Fruit fly (Drosophila melanogaster) whole organism, prepupa: ENCODE measurements around the gene PIG-H.

ENCODE experiments used
- CG10631 ChIP-seq: fragments of 200-800 bp; sonication (Bioruptor generic); optimal IDR thresholded peaks from 2 replicates; lab custom pipeline; 2016; ENCODE audit warnings: missing biosample characterization, missing genetic modification characterization
- CG10669 ChIP-seq: fragments of 200-800 bp; sonication (Bioruptor generic); optimal IDR thresholded peaks from 3 replicates; lab custom pipeline; 2018; ENCODE audit warnings: missing biosample characterization, mild to moderate bottlenecking, missing genetic modification characterization, moderate library complexity
- CG11294 ChIP-seq: fragments of 200-800 bp; sonication (Bioruptor generic); IDR thresholded peaks from 2 replicates; pipeline ENCODE4 v1.3.6; 2022; ENCODE audit warnings: missing biosample characterization, missing genetic modification characterization
- CG11762 ChIP-seq: fragments of 200-800 bp; sonication (Bioruptor generic); optimal IDR thresholded peaks from 3 replicates; lab custom pipeline; 2016; ENCODE audit warnings: missing biosample characterization, missing genetic modification characterization; ENCODE audit not compliant: insufficient read depth
- CG11902 ChIP-seq: fragments of 200-800 bp; sonication (Bioruptor generic); optimal IDR thresholded peaks from 3 replicates; lab custom pipeline; 2016; ENCODE audit warnings: missing biosample characterization, missing genetic modification characterization
- CG15336 ChIP-seq: fragments of 200-800 bp; sonication (Bioruptor generic); IDR thresholded peaks from 2 replicates; pipeline ENCODE4 v1.3.6; 2022; ENCODE audit warnings: missing biosample characterization, missing genetic modification characterization
- CG3032 ChIP-seq: fragments of 200-800 bp; optimal IDR thresholded peaks from 2 replicates; lab custom pipeline; 2019; ENCODE audit warnings: missing biosample characterization, mild to moderate bottlenecking, missing genetic modification characterization, moderate library complexity
- CG31627 ChIP-seq: fragments of 200-800 bp; sonication (Bioruptor generic); optimal IDR thresholded peaks from 3 replicates; lab custom pipeline; 2016; ENCODE audit warnings: missing biosample characterization, missing genetic modification characterization
- CG32006 ChIP-seq: fragments of 200-800 bp; sonication (Bioruptor generic); optimal IDR thresholded peaks from 3 replicates; lab custom pipeline; 2017; ENCODE audit warnings: missing biosample characterization, mild to moderate bottlenecking, missing genetic modification characterization
- CG34406 ChIP-seq: fragments of 200-800 bp; sonication (Bioruptor generic); optimal IDR thresholded peaks from 3 replicates; lab custom pipeline; 2016; ENCODE audit warnings: missing biosample characterization, missing genetic modification characterization
- CG4318 ChIP-seq: fragments of 200-800 bp; sonication (Bioruptor generic); optimal IDR thresholded peaks from 3 replicates; lab custom pipeline; 2017; ENCODE audit warnings: missing biosample characterization, mild to moderate bottlenecking, missing genetic modification characterization
- CG6163 ChIP-seq: fragments of 200-800 bp; sonication (Bioruptor generic); IDR thresholded peaks from 3 replicates; pipeline ENCODE4 v1.3.6; 2022; ENCODE audit warnings: missing biosample characterization, missing genetic modification characterization
- CG6276 ChIP-seq: fragments of 200-800 bp; sonication (Bioruptor generic); optimal IDR thresholded peaks from 2 replicates; lab custom pipeline; 2017; ENCODE audit warnings: missing biosample characterization, mild to moderate bottlenecking, missing genetic modification characterization
- CG6808 ChIP-seq: fragments of 200-800 bp; sonication (Bioruptor generic); optimal IDR thresholded peaks from 3 replicates; lab custom pipeline; 2017; ENCODE audit warnings: missing biosample characterization, missing genetic modification characterization, mild to moderate bottlenecking, moderate library complexity, missing genetic modification reagents
- CG7368 ChIP-seq: fragments of 200-800 bp; sonication (Bioruptor generic); optimal IDR thresholded peaks from 3 replicates; lab custom pipeline; 2016; ENCODE audit warnings: missing biosample characterization, missing genetic modification characterization
- CG8319 ChIP-seq: fragments of 200-800 bp; sonication (Bioruptor generic); optimal IDR thresholded peaks from 3 replicates; lab custom pipeline; 2016; ENCODE audit warnings: missing biosample characterization, missing genetic modification characterization
- CG8632 ChIP-seq: fragments of 200-800 bp; sonication (Bioruptor generic); optimal IDR thresholded peaks from 3 replicates; lab custom pipeline; 2016; ENCODE audit warnings: missing biosample characterization, missing genetic modification characterization
- Eip75B ChIP-seq: fragments of 200-800 bp; sonication (Bioruptor generic); optimal IDR thresholded peaks from 3 replicates; lab custom pipeline; 2016; ENCODE audit warnings: missing biosample characterization, missing genetic modification characterization
- Eip78C ChIP-seq: fragments of 200-800 bp; sonication (Bioruptor generic); peaks from one replicate; lab custom pipeline; 2016; ENCODE audit warnings: missing biosample characterization, missing genetic modification characterization
- Eip93F ChIP-seq: fragments of 200-800 bp; sonication (Bioruptor generic); optimal IDR thresholded peaks from 2 replicates; lab custom pipeline; 2016; ENCODE audit warnings: missing biosample characterization, mild to moderate bottlenecking, missing genetic modification characterization
- Ets96B ChIP-seq: fragments of 200-800 bp; optimal IDR thresholded peaks from 2 replicates; lab custom pipeline; 2019; ENCODE audit warnings: missing biosample characterization, mild to moderate bottlenecking, missing genetic modification characterization, moderate library complexity
- Gug ChIP-seq: fragments of 200-800 bp; sonication (Bioruptor generic); IDR thresholded peaks from 2 replicates; pipeline ENCODE4 v1.3.6; 2022; ENCODE audit warnings: missing biosample characterization, missing genetic modification characterization
- Hr38 ChIP-seq: sonication (Bioruptor generic); optimal IDR thresholded peaks from 2 replicates; lab custom pipeline; 2016; ENCODE audit warnings: missing biosample characterization, missing genetic modification characterization
- Hr39 ChIP-seq: fragments of 200-800 bp; sonication (Bioruptor generic); optimal IDR thresholded peaks from 2 replicates; lab custom pipeline; 2016; ENCODE audit warnings: missing biosample characterization, missing genetic modification characterization
- Hr4 ChIP-seq: fragments of 200-800 bp; sonication (Bioruptor generic); optimal IDR thresholded peaks from 3 replicates; lab custom pipeline; 2016; ENCODE audit warnings: missing biosample characterization, missing genetic modification characterization
- OdsH ChIP-seq: fragments of 200-800 bp; sonication (Bioruptor generic); optimal IDR thresholded peaks from 3 replicates; lab custom pipeline; 2016; ENCODE audit warnings: missing biosample characterization, missing genetic modification characterization
- Sox102F ChIP-seq: fragments of 200-800 bp; sonication (Bioruptor generic); optimal IDR thresholded peaks from 2 replicates; lab custom pipeline; 2016; ENCODE audit warnings: missing biosample characterization, mild to moderate bottlenecking, missing genetic modification characterization
- Sox14 ChIP-seq: fragments of 200-800 bp; sonication (Bioruptor generic); optimal IDR thresholded peaks from 3 replicates; lab custom pipeline; 2016; ENCODE audit warnings: missing biosample characterization, missing genetic modification characterization
- Sox15 ChIP-seq: fragments of 200-800 bp; sonication (Bioruptor generic); optimal IDR thresholded peaks from 3 replicates; lab custom pipeline; 2016; ENCODE audit warnings: missing biosample characterization, missing genetic modification characterization
- cyc ChIP-seq: fragments of 200-800 bp; sonication (Bioruptor generic); optimal IDR thresholded peaks from 3 replicates; lab custom pipeline; 2016; ENCODE audit warnings: missing biosample characterization, missing genetic modification characterization
- dac ChIP-seq: fragments of 200-800 bp; sonication (Bioruptor generic); optimal IDR thresholded peaks from 2 replicates; lab custom pipeline; 2017; ENCODE audit warnings: missing biosample characterization, mild to moderate bottlenecking, missing genetic modification characterization
- dsx ChIP-seq: fragments of 200-800 bp; optimal IDR thresholded peaks from 3 replicates; lab custom pipeline; 2019; ENCODE audit warnings: missing biosample characterization, mild to moderate bottlenecking, missing genetic modification characterization, moderate library complexity; ENCODE audit not compliant: poor library complexity, severe bottlenecking
- eg ChIP-seq: fragments of 200-800 bp; sonication (Bioruptor generic); IDR thresholded peaks from 3 replicates; pipeline ENCODE4 v1.3.6; 2022; ENCODE audit warnings: missing biosample characterization, missing genetic modification characterization
- fd59A ChIP-seq: fragments of 200-800 bp; sonication (Bioruptor generic); optimal IDR thresholded peaks from 2 replicates; lab custom pipeline; 2017; ENCODE audit warnings: missing biosample characterization, mild to moderate bottlenecking, missing genetic modification characterization, missing genetic modification reagents
- fd85E ChIP-seq: fragments of 200-800 bp; sonication (Bioruptor generic); optimal IDR thresholded peaks from 3 replicates; lab custom pipeline; 2016; ENCODE audit warnings: missing biosample characterization, missing genetic modification characterization
- net ChIP-seq: fragments of 200-800 bp; sonication (Bioruptor generic); optimal IDR thresholded peaks from 3 replicates; lab custom pipeline; 2016; ENCODE audit warnings: missing biosample characterization, missing genetic modification characterization
- pdm3 ChIP-seq: fragments of 200-800 bp; sonication (Bioruptor generic); optimal IDR thresholded peaks from 3 replicates; lab custom pipeline; 2016; ENCODE audit warnings: missing biosample characterization, missing genetic modification characterization
- salr ChIP-seq, 2 experiments: fragments of 200-800 bp; sonication (Bioruptor generic); optimal IDR thresholded peaks; 3 replicates each; lab custom pipeline; 2016 to 2018; ENCODE audit warnings: missing biosample characterization in 2 of 2, missing genetic modification characterization in 2 of 2, mild to moderate bottlenecking in 1 of 2
- spab ChIP-seq: fragments of 200-800 bp; sonication (Bioruptor generic); optimal IDR thresholded peaks from 2 replicates; lab custom pipeline; 2017; ENCODE audit warnings: missing biosample characterization, mild to moderate bottlenecking, missing genetic modification characterization, missing genetic modification reagents
- ss ChIP-seq, 2 experiments: fragments of 200-800 bp; sonication (Bioruptor generic); optimal IDR thresholded peaks; 2 replicates in 1 of 2; 3 replicates in 1 of 2; lab custom pipeline; 2017 to 2018; ENCODE audit warnings: mild to moderate bottlenecking in 2 of 2, missing biosample characterization in 2 of 2, missing genetic modification characterization in 2 of 2, moderate library complexity in 1 of 2
- svp ChIP-seq: fragments of 200-800 bp; sonication (Bioruptor generic); peaks from one replicate; lab custom pipeline; 2016; ENCODE audit warnings: missing biosample characterization, missing genetic modification characterization

The PIG-H gene

dm6 chr3R:7969702-7970175 lies 29.9 kb upstream of the PIG-H start (continued):
- peak; percentile 73 for TF ChIP-seq CG11762 (GFP tag; lab: Kevin White, UChicago)
- TF ChIP-seq OdsH (GFP tag; lab: Kevin White, UChicago): peak; percentile 82
- TF ChIP-seq dac (GFP tag; lab: Kevin White, UChicago): peak; percentile 58
- TF ChIP-seq CG15336: peak; percentile 90
- TF ChIP-seq CG11902 (GFP tag; lab: Kevin White, UChicago): peak; percentile 30
- peak; percentile 65 for TF ChIP-seq CG31627 (GFP tag; lab: Kevin White, UChicago)
- peak; percentile 81 for TF ChIP-seq CG4318 (GFP tag; lab: Kevin White, UChicago)
- peak; percentile 81 for TF ChIP-seq Hr4 (GFP tag; lab: Kevin White, UChicago)
- peak in 1 of 2 experiments; percentile 80 for TF ChIP-seq salr (GFP tag; optimal IDR thresholded peaks at IDR 0.05; lab: Kevin White, UChicago)
- TF ChIP-seq CG34406 (GFP tag; lab: Kevin White, UChicago): peak; percentile 58
- TF ChIP-seq fd59A: peak; percentile 72
- TF ChIP-seq Sox15 (GFP tag; lab: Kevin White, UChicago): peak; percentile 13
- peak; percentile 62 for TF ChIP-seq Sox102F (GFP tag; lab: Kevin White, UChicago)
- TF ChIP-seq, all 60 proteins: peak for 54

- TF ChIP-seq Sox14 (GFP tag; lab: Kevin White, UChicago) (no peak), fd85E (no peak), spab (GFP tag; lab: Kevin White, UChicago) (no peak), CG8632 (GFP tag; lab: Kevin White, UChicago) (no peak), CG10631 (GFP tag; lab: Kevin White, UChicago) (no peak), CG11762 (GFP tag; lab: Kevin White, UChicago) (no peak), Hr39 (GFP tag; lab: Kevin White, UChicago) (no peak), CG31627 (GFP tag; lab: Kevin White, UChicago) (no peak), dsx (GFP tag; lab: Kevin White, UChicago) (peak; percentile 54), CG8319 (no peak), cyc (GFP tag; lab: Kevin White, UChicago) (no peak), Hr38 (GFP tag; lab: Kevin White, UChicago) (no peak), Eip78C (no peak), CG6808 (GFP tag; lab: Kevin White, UChicago) (no peak), Hr4 (GFP tag; lab: Kevin White, UChicago) (no peak), svp (GFP tag; lab: Kevin White, UChicago) (peak; percentile 49), CG10669 (GFP tag; lab: Kevin White, UChicago) (no peak), CG3032 (tag; lab: Kevin White, UChicago) (no peak), net (GFP tag; lab: Kevin White, UChicago) (no peak), pdm3 (no peak), CG32006 (GFP tag; lab: Kevin White, UChicago) (no peak), CG6276 (GFP tag; lab: Kevin White, UChicago) (no peak), ss (GFP tag; optimal IDR thresholded peaks at IDR 0.05; lab: Kevin White, UChicago) (peak in 1 of 2 experiments; percentile 51), CG11902 (GFP tag; lab: Kevin White, UChicago) (no peak), Eip75B (GFP tag; lab: Kevin White, UChicago) (no peak), CG34406 (GFP tag; lab: Kevin White, UChicago) (no peak)
Observed at dm6 chr3R:7970640-7971039, 29.0 kb upstream of the PIG-H start.

- no peak for TF ChIP-seq CG11294 (GFP tag; lab: Robert Waterston, UW)
- TF ChIP-seq Ets96B (tag; lab: Kevin White, UChicago): no peak
- TF ChIP-seq Hr38 (GFP tag; lab: Kevin White, UChicago): no peak
- no peak for TF ChIP-seq fd85E
- no peak for TF ChIP-seq Sox15 (GFP tag; lab: Kevin White, UChicago)
- no peak for TF ChIP-seq eg
- no peak for TF ChIP-seq OdsH (GFP tag; lab: Kevin White, UChicago)
- no peak for TF ChIP-seq Sox102F (GFP tag; lab: Kevin White, UChicago)
- TF ChIP-seq CG6163: no peak
- no peak for TF ChIP-seq CG10669 (GFP tag; lab: Kevin White, UChicago)
- TF ChIP-seq Eip93F (GFP tag; lab: Kevin White, UChicago): no peak
- TF ChIP-seq Eip78C: no peak
- TF ChIP-seq CG4318 (GFP tag; lab: Kevin White, UChicago): no peak
- TF ChIP-seq Gug (GFP tag; lab: Robert Waterston, UW): no peak
- TF ChIP-seq fd59A: no peak
- TF ChIP-seq cyc (GFP tag; lab: Kevin White, UChicago): no peak
- no peak for TF ChIP-seq CG11902 (GFP tag; lab: Kevin White, UChicago)
- TF ChIP-seq CG7368 (GFP tag; lab: Kevin White, UChicago): no peak
- no peak for TF ChIP-seq CG8319
- TF ChIP-seq dac (GFP tag; lab: Kevin White, UChicago): no peak
Observed at dm6 chr3R:7972179-7972578, 27.5 kb upstream of the PIG-H start.
